Worm (Caenorhabditis elegans): ENCODE measurements around the gene fbxa-52.

DNA sequence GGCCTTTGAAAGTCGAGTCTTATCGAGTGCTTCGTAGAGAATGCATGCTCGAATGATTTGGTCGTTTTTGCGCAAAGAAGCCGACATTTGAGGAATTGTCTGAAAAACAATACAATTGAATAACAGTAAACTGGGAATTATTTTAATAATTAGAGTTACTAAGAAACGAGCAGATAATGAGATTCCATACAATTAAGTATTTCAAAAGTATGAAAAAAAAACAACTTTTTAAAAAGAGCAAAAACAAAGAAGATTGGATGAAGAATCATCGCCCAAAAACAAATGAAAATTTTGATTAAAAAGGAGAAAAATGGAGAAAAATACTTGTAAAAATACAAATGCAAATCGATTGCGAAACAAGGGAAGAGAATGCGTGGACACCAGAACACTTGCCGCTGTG lies 34.4 kb downstream of the fbxa-52 start, which contains the start of gene fbxa-170:
- TF ChIP-seq pha-4 (tag; optimal IDR thresholded peaks at IDR 0.05) (no peak), dve-1 (tag; optimal IDR thresholded peaks at IDR 0.05) (no peak), rnt-1 (tag; optimal IDR thresholded peaks at IDR 0.05) (no peak), pha-2 (tag; optimal IDR thresholded peaks at IDR 0.05) (no peak), C38D4.7 (GFP tag; optimal IDR thresholded peaks at IDR 0.05) (no peak), hlh-30 (tag; optimal IDR thresholded peaks at IDR 0.05; ENCODE audit: insufficient read depth) (no peak), pqm-1 (tag; optimal IDR thresholded peaks at IDR 0.05) (no peak), ref-2 (tag; optimal IDR thresholded peaks at IDR 0.05) (no peak)

Measured in whole organism, late embryonic.